Fruit fly (Drosophila melanogaster) whole organism, prepupa: ENCODE measurements around the gene CG10562.

Experiments
- CG11762 ChIP-seq: fragments of 200-800 bp; sonication (Bioruptor generic); optimal IDR thresholded peaks from 3 replicates; lab custom pipeline; 2016; ENCODE audit warnings: missing biosample characterization, missing genetic modification characterization; ENCODE audit not compliant: insufficient read depth
- CG11902 ChIP-seq: fragments of 200-800 bp; sonication (Bioruptor generic); optimal IDR thresholded peaks from 3 replicates; lab custom pipeline; 2016; ENCODE audit warnings: missing biosample characterization, missing genetic modification characterization
- Met ChIP-seq: fragments of 200-800 bp; sonication (Bioruptor generic); optimal IDR thresholded peaks from 3 replicates; lab custom pipeline; 2016; ENCODE audit warnings: missing biosample characterization, missing genetic modification characterization
- cyc ChIP-seq: fragments of 200-800 bp; sonication (Bioruptor generic); optimal IDR thresholded peaks from 3 replicates; lab custom pipeline; 2016; ENCODE audit warnings: missing biosample characterization, missing genetic modification characterization
- dsx ChIP-seq: fragments of 200-800 bp; optimal IDR thresholded peaks from 3 replicates; lab custom pipeline; 2019; ENCODE audit warnings: missing biosample characterization, mild to moderate bottlenecking, missing genetic modification characterization, moderate library complexity; ENCODE audit not compliant: poor library complexity, severe bottlenecking
- topi ChIP-seq: fragments of 200-800 bp; sonication (Bioruptor generic); optimal IDR thresholded peaks from 3 replicates; lab custom pipeline; 2016; ENCODE audit warnings: missing biosample characterization, missing genetic modification characterization

dm6 chr3R:25335065-25335464 lies 12.5 kb upstream of the CG10562 start, which contains the start of the genes CG10669 and CG11902:
- TF ChIP-seq CG11762 (GFP tag; lab: Kevin White, UChicago) (no peak), dsx (GFP tag; lab: Kevin White, UChicago) (no peak), Met (GFP tag; lab: Kevin White, UChicago) (no peak), CG11902 (GFP tag; lab: Kevin White, UChicago) (no peak), topi (GFP tag; lab: Kevin White, UChicago) (no peak), cyc (GFP tag; lab: Kevin White, UChicago) (no peak)
